Worm (Caenorhabditis elegans) whole organism, L4/young adult: Measurements from ENCODE around the gene clec-66.

Experiments used
- W03F9.2 ChIP-seq: fragments of 150-350 bp; optimal IDR thresholded peaks from 2 replicates; lab custom pipeline; 2014; ENCODE audit warnings: missing biosample characterization, missing genetic modification characterization
- dao-5 ChIP-seq: sonication (generic microtip); optimal IDR thresholded peaks from 2 replicates; lab custom pipeline; 2016; ENCODE audit warnings: missing genotype, missing genetic modification characterization, moderate library complexity, missing compliant biosample characterization
- him-1 ChIP-seq: sonication (generic microtip); optimal IDR thresholded peaks from 2 replicates; lab custom pipeline; 2016; ENCODE audit warnings: missing genotype, missing genetic modification reagents, missing genetic modification characterization, missing compliant biosample characterization

The clec-66 gene

DNA sequence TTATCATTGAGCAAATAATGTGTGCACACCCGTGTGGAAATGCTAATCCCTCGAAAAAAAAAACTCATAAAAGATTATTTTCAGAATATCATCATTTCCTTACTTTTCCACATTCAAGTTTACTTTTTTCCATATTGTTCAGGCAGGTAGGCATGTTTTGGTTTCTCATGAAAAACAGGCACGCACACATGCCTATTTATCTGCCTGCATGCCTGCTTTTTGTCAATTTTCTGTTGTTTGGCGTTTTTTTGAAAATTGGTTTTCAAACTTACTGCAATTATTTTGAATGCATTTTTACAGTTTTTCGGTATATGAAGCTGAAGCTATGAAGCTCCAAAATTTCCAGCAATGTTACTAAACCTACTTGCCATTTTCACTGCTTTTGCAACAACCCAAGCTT is 6.3 kb upstream of the clec-66 start, which contains the start of gene clec-64:
clec-64 (plus strand) TSS at position 301 of the 400 bp plus-strand sequence.
- no peak for TF ChIP-seq dao-5 (tag; lab: Kevin White, UChicago)
- no peak for TF ChIP-seq him-1 (tag; lab: Kevin White, UChicago)
- no peak for TF ChIP-seq W03F9.2 (tag; lab: Kevin White, UChicago)

ce11 chrII:12901025-12901424 is 3.2 kb upstream of the clec-66 start, which contains the start of gene clec-65:
Gene clec-65 (plus strand): TSS chrII:12901325.
- TF ChIP-seq dao-5 (tag; lab: Kevin White, UChicago): no peak
- TF ChIP-seq W03F9.2 (tag; lab: Kevin White, UChicago): no peak
- TF ChIP-seq him-1 (tag; lab: Kevin White, UChicago): no peak

- TF ChIP-seq him-1 (tag; lab: Kevin White, UChicago) (no peak), W03F9.2 (tag; lab: Kevin White, UChicago) (no peak), dao-5 (tag; lab: Kevin White, UChicago) (no peak)
Measured at ce11 chrII:12907070-12907469, 2.9 kb downstream of the clec-66 start, which contains the start of gene nspb-11. Gene nspb-11 (plus strand): TSS chrII:12907370.

- no peak for TF ChIP-seq dao-5 (tag; lab: Kevin White, UChicago)
- no peak for TF ChIP-seq W03F9.2 (tag; lab: Kevin White, UChicago)
- no peak for TF ChIP-seq him-1 (tag; lab: Kevin White, UChicago)
Measured at ce11 chrII:12908779-12909178, 4.6 kb downstream of the clec-66 start, which contains the start of gene ddn-2. Gene ddn-2 (plus strand): TSS chrII:12909079.

- no peak for TF ChIP-seq him-1 (tag; lab: Kevin White, UChicago)
- TF ChIP-seq W03F9.2 (tag; lab: Kevin White, UChicago): no peak
- TF ChIP-seq dao-5 (tag; lab: Kevin White, UChicago): no peak
Measured at ce11 chrII:12914514-12915075, 10.4 kb downstream of the clec-66 start, which contains the start of gene F35C5.12. Gene F35C5.12 (minus strand): TSS chrII:12914564.

DNA sequence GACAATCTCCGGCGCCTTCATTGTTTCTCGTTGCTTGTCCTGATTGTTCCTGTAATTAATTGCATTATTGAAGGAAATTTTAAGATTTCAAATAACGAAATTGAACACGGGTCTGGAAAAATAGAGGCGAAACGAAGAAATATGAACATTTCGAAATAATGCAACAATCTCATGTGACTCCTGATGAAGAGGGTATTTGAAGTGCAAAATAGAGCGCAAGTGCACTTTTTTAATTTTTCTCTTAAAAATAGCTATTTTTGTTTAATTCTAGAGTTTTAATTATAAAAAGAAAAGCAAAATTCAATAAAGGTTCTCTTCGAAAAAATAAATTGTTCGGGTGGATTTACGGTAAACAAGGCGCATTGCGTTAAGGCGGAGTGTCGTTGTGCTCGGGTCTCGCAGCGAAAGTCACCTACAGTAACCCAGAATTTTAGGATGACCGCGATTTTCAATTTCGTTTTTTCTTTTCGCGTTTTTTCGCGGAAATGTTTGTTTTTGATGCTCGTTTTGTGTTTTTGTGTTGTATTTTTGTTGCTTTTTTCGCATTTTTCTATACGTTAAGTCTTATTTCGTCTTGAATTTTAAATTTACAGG is 14.9 kb downstream of the clec-66 start, which contains the start of the genes F58G1.2 and wago-4:
F58G1.2 (minus strand) TSS at position 51 of the 594 bp plus-strand sequence.
wago-4 (plus strand) TSS at position 592 of the 594 bp plus-strand sequence.
- TF ChIP-seq him-1 (tag; lab: Kevin White, UChicago): no peak
- peak; percentile 65 for TF ChIP-seq W03F9.2 (tag; lab: Kevin White, UChicago)

DNA sequence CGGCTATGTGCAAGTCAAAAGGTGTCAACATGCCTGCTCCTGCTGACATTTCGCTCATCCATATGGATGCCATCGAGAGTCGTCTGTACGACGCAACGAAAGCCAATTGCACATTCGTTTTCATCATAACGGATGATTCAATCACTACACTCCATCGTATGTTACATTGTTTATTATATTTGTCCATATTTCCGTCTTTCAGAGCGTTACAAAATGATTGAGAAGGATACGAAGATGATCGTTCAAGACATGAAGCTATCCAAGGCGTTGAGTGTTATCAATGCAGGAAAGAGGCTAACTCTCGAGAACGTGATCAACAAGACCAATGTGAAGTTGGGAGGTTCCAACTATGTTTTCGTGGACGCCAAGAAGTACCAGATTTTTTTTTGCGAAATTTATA is 17.3 kb downstream of the clec-66 start:
- no peak for TF ChIP-seq dao-5 (tag; lab: Kevin White, UChicago)
- no peak for TF ChIP-seq him-1 (tag; lab: Kevin White, UChicago)
- no peak for TF ChIP-seq W03F9.2 (tag; lab: Kevin White, UChicago)

- no peak for TF ChIP-seq him-1 (tag; lab: Kevin White, UChicago)
- TF ChIP-seq W03F9.2 (tag; lab: Kevin White, UChicago): no peak
- TF ChIP-seq dao-5 (tag; lab: Kevin White, UChicago): no peak
Measured at ce11 chrII:12923225-12923624, 19.0 kb downstream of the clec-66 start.

ce11 chrII:12925551-12925950 is 21.4 kb downstream of the clec-66 start, which contains the start of gene F58G1.8:
Gene F58G1.8 (minus strand): TSS chrII:12925651.
- TF ChIP-seq dao-5 (tag; lab: Kevin White, UChicago): no peak
- TF ChIP-seq him-1 (tag; lab: Kevin White, UChicago): no peak
- no peak for TF ChIP-seq W03F9.2 (tag; lab: Kevin White, UChicago)

DNA sequence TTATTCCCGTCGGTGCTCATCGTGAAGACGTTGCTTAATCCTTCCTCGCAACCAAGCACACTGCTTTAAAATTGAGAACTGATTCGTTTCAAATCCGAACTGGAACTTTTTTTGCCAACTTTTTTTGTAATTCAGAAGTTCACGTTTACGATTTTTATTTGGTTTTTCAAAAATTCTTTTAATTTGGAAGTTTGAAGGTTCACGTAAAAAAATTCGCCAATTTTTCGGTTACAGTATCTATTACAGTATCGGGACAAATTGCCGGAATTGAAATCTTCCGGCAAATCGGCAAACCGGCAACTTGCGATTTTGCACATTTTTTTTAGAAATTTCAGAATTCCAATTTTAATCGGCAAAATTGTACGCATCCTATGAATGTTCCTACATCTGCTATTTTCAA is 24.0 kb downstream of the clec-66 start, which contains the start of gene F58G1.3:
F58G1.3 (minus strand) TSS at position 101 of the 400 bp plus-strand sequence.
- no peak for TF ChIP-seq him-1 (tag; lab: Kevin White, UChicago)
- TF ChIP-seq W03F9.2 (tag; lab: Kevin White, UChicago): no peak
- TF ChIP-seq dao-5 (tag; lab: Kevin White, UChicago): no peak

- TF ChIP-seq dao-5 (tag; lab: Kevin White, UChicago): no peak
- TF ChIP-seq W03F9.2 (tag; lab: Kevin White, UChicago): no peak
- TF ChIP-seq him-1 (tag; lab: Kevin White, UChicago): no peak
Measured at ce11 chrII:12930138-12930537, 25.9 kb downstream of the clec-66 start.

- TF ChIP-seq W03F9.2 (tag; lab: Kevin White, UChicago): no peak
- TF ChIP-seq him-1 (tag; lab: Kevin White, UChicago): no peak
- no peak for TF ChIP-seq dao-5 (tag; lab: Kevin White, UChicago)
Measured at ce11 chrII:12931456-12931923, 27.3 kb downstream of the clec-66 start, which contains the start of gene dct-18. Gene dct-18 (plus strand): TSS chrII:12931873.

ce11 chrII:12935259-12935658 is 31.1 kb downstream of the clec-66 start, which contains the start of gene lips-9:
Gene lips-9 (minus strand): TSS chrII:12935359.
- no peak for TF ChIP-seq him-1 (tag; lab: Kevin White, UChicago)
